Worm (Caenorhabditis elegans) whole organism, early embryonic: Measurements from ENCODE around the gene srbc-82.

Experiments used
- B0310.2 ChIP-seq: sonication (generic microtip); optimal IDR thresholded peaks from 2 replicates; lab custom pipeline; 2016; ENCODE audit warnings: mild to moderate bottlenecking, missing genetic modification characterization, missing compliant biosample characterization
- F13C5.2 ChIP-seq: sonication (generic microtip); optimal IDR thresholded peaks from 2 replicates; lab custom pipeline; 2017; ENCODE audit warnings: mild to moderate bottlenecking, missing genetic modification characterization, inconsistent platforms, missing compliant biosample characterization
- aly-1 ChIP-seq: sonication (generic microtip); optimal IDR thresholded peaks from 2 replicates; lab custom pipeline; 2016; ENCODE audit warnings: missing genetic modification characterization, missing compliant biosample characterization
- ama-1 ChIP-seq: fragments of 150-350 bp; optimal IDR thresholded peaks from 2 replicates; lab custom pipeline; 2014
- ceh-13 ChIP-seq: fragments of 200-800 bp; sonication (Bioruptor generic); optimal IDR thresholded peaks from 2 replicates; lab custom pipeline; 2018; ENCODE audit warnings: mild to moderate bottlenecking, missing genetic modification characterization, missing compliant biosample characterization
- ceh-36 ChIP-seq: sonication (generic microtip); optimal IDR thresholded peaks from 2 replicates; lab custom pipeline; 2016; ENCODE audit warnings: missing genetic modification characterization, inconsistent platforms, missing compliant biosample characterization
- ets-7 ChIP-seq: sonication (generic microtip); optimal IDR thresholded peaks from 2 replicates; lab custom pipeline; 2016; ENCODE audit warnings: missing genotype, missing genetic modification characterization, missing compliant biosample characterization
- flt-1 ChIP-seq: fragments of 200-800 bp; sonication (Bioruptor generic); IDR thresholded peaks from 2 replicates; pipeline ENCODE4 v1.3.6; 2022; ENCODE audit warnings: missing genetic modification characterization, missing compliant biosample characterization
- hmbx-1 ChIP-seq: sonication (generic microtip); optimal IDR thresholded peaks from 2 replicates; lab custom pipeline; 2016; ENCODE audit warnings: mild to moderate bottlenecking, missing genetic modification characterization, missing compliant biosample characterization
- hmg-4 ChIP-seq: fragments of 200-800 bp; sonication (Bioruptor generic); optimal IDR thresholded peaks from 2 replicates; lab custom pipeline; 2018; ENCODE audit warnings: mild to moderate bottlenecking, missing genetic modification characterization, missing compliant biosample characterization
- hnd-1 ChIP-seq: sonication (generic microtip); optimal IDR thresholded peaks from 2 replicates; lab custom pipeline; 2016; ENCODE audit warnings: missing genetic modification characterization, missing compliant biosample characterization
- pes-1 ChIP-seq: fragments of 200-800 bp; sonication (Bioruptor generic); IDR thresholded peaks from 2 replicates; pipeline ENCODE4 v1.3.6; 2022; ENCODE audit warnings: missing genetic modification reagents, missing genetic modification characterization, missing compliant biosample characterization
- scrt-1 ChIP-seq: fragments of 200-800 bp; sonication (Bioruptor generic); IDR thresholded peaks from 2 replicates; pipeline ENCODE4 v1.3.6; 2022; ENCODE audit warnings: missing genetic modification characterization, missing compliant biosample characterization
- sea-1 ChIP-seq: fragments of 200-800 bp; sonication (Bioruptor generic); conservative IDR thresholded peaks from 2 replicates; pipeline ENCODE4 v1.3.6; 2022; ENCODE audit warnings: missing genetic modification characterization, missing compliant biosample characterization
- tbx-11 ChIP-seq: fragments of 200-800 bp; sonication (Bioruptor generic); IDR thresholded peaks from 2 replicates; pipeline ENCODE4 v1.3.6; 2022; ENCODE audit warnings: missing genetic modification characterization, missing compliant biosample characterization
- tbx-37 ChIP-seq: fragments of 200-800 bp; sonication (Bioruptor generic); conservative IDR thresholded peaks from 2 replicates; pipeline ENCODE4 v1.3.6; 2022; ENCODE audit warnings: missing genetic modification reagents, missing genetic modification characterization, missing compliant biosample characterization
- tra-4 ChIP-seq: sonication (generic microtip); optimal IDR thresholded peaks from 2 replicates; lab custom pipeline; 2017; ENCODE audit warnings: missing genetic modification characterization, missing compliant biosample characterization

Gene srbc-82

ce11 chrV:16298669-16299068 lies 1.7 kb upstream of the srbc-82 start, which contains the start of gene srbc-84:
Gene srbc-84 (plus strand): TSS chrV:16298969.
- no peak for TF ChIP-seq tra-4 (tag; lab: Kevin White, UChicago)
- no peak for TF ChIP-seq tbx-37 (GFP tag; lab: Robert Waterston, UW)
- no peak for TF ChIP-seq pes-1
- no peak for TF ChIP-seq ceh-13
- TF ChIP-seq sea-1 (GFP tag; lab: Robert Waterston, UW), result no peak
- TF ChIP-seq hnd-1 (tag; lab: Kevin White, UChicago), result no peak
- no peak for TF ChIP-seq F13C5.2 (tag; lab: Kevin White, UChicago)

ce11 chrV:16299834-16300233 lies 542 bp upstream of the srbc-82 start:
- no peak for TF ChIP-seq aly-1 (tag; lab: Kevin White, UChicago)
- no peak for TF ChIP-seq ama-1 (lab: Kevin White, UChicago)

ce11 chrV:16302439-16302838 lies 2.1 kb downstream of the srbc-82 start, which contains the start of the genes C31A11.13 and oac-6:
Gene C31A11.13 (minus strand): TSS chrV:16302551.
Gene oac-6 (plus strand): TSS chrV:16302717.
- TF ChIP-seq tra-4 (tag; lab: Kevin White, UChicago), result no peak
- no peak for TF ChIP-seq ama-1 (lab: Kevin White, UChicago)
- no peak for TF ChIP-seq ceh-36
- no peak for TF ChIP-seq pes-1
- TF ChIP-seq tbx-11 (GFP tag; lab: Robert Waterston, UW), result no peak
- TF ChIP-seq hnd-1 (tag; lab: Kevin White, UChicago), result no peak
- no peak for TF ChIP-seq flt-1 (GFP tag; lab: Robert Waterston, UW)
- no peak for TF ChIP-seq hmbx-1 (tag; lab: Kevin White, UChicago)
- TF ChIP-seq ets-7 (tag; lab: Kevin White, UChicago), result no peak
- TF ChIP-seq tbx-37 (GFP tag; lab: Robert Waterston, UW), result no peak
- TF ChIP-seq scrt-1 (GFP tag; lab: Robert Waterston, UW), result no peak
- TF ChIP-seq sea-1 (GFP tag; lab: Robert Waterston, UW), result no peak
- no peak for TF ChIP-seq F13C5.2 (tag; lab: Kevin White, UChicago)
- no peak for TF ChIP-seq B0310.2 (tag; lab: Kevin White, UChicago)
- TF ChIP-seq aly-1 (tag; lab: Kevin White, UChicago), result no peak
- TF ChIP-seq hmg-4, result no peak
- no peak for TF ChIP-seq ceh-13

- TF ChIP-seq ceh-36 (no peak), hmg-4 (no peak), hnd-1 (tag; lab: Kevin White, UChicago) (no peak), tbx-11 (GFP tag; lab: Robert Waterston, UW) (no peak), ets-7 (tag; lab: Kevin White, UChicago) (no peak), F13C5.2 (tag; lab: Kevin White, UChicago) (no peak), scrt-1 (GFP tag; lab: Robert Waterston, UW) (no peak), ceh-13 (no peak), hmbx-1 (tag; lab: Kevin White, UChicago) (no peak), ama-1 (lab: Kevin White, UChicago) (no peak), tra-4 (tag; lab: Kevin White, UChicago) (no peak), sea-1 (GFP tag; lab: Robert Waterston, UW) (no peak), aly-1 (tag; lab: Kevin White, UChicago) (no peak), flt-1 (GFP tag; lab: Robert Waterston, UW) (no peak), B0310.2 (tag; lab: Kevin White, UChicago) (no peak)
Observed at ce11 chrV:16307253-16307652, 6.9 kb downstream of the srbc-82 start, which contains the start of gene srxa-7. Gene srxa-7 (plus strand): TSS chrV:16307553.

ce11 chrV:16308343-16308742 lies 8.0 kb downstream of the srbc-82 start:
- no peak for TF ChIP-seq ceh-13
- no peak for TF ChIP-seq tbx-11 (GFP tag; lab: Robert Waterston, UW)
- TF ChIP-seq hmbx-1 (tag; lab: Kevin White, UChicago), result no peak
- no peak for TF ChIP-seq scrt-1 (GFP tag; lab: Robert Waterston, UW)

- no peak for TF ChIP-seq aly-1 (tag; lab: Kevin White, UChicago)
- TF ChIP-seq sea-1 (GFP tag; lab: Robert Waterston, UW), result no peak
- no peak for TF ChIP-seq tbx-11 (GFP tag; lab: Robert Waterston, UW)
- TF ChIP-seq ets-7 (tag; lab: Kevin White, UChicago), result no peak
- no peak for TF ChIP-seq ama-1 (lab: Kevin White, UChicago)
- TF ChIP-seq ceh-13, result no peak
- TF ChIP-seq scrt-1 (GFP tag; lab: Robert Waterston, UW), result no peak
Observed at ce11 chrV:16309523-16309922, 9.1 kb downstream of the srbc-82 start, which contains the start of gene oac-7. Gene oac-7 (plus strand): TSS chrV:16309805.

ce11 chrV:16315004-16315403 lies 14.6 kb downstream of the srbc-82 start, which contains the start of gene str-214:
Gene str-214 (plus strand): TSS chrV:16315304.
- TF ChIP-seq hmbx-1 (tag; lab: Kevin White, UChicago), result no peak
- TF ChIP-seq ets-7 (tag; lab: Kevin White, UChicago), result no peak
- no peak for TF ChIP-seq hnd-1 (tag; lab: Kevin White, UChicago)
- TF ChIP-seq hmg-4, result no peak
- no peak for TF ChIP-seq tbx-11 (GFP tag; lab: Robert Waterston, UW)
- no peak for TF ChIP-seq tbx-37 (GFP tag; lab: Robert Waterston, UW)
- no peak for TF ChIP-seq B0310.2 (tag; lab: Kevin White, UChicago)

ce11 chrV:16317244-16317643 lies 16.9 kb downstream of the srbc-82 start, which contains the start of gene srh-180:
Gene srh-180 (plus strand): TSS chrV:16317544.
- TF ChIP-seq sea-1 (GFP tag; lab: Robert Waterston, UW), result no peak
- TF ChIP-seq ceh-36, result no peak
- TF ChIP-seq hmbx-1 (tag; lab: Kevin White, UChicago), result no peak
- TF ChIP-seq tbx-11 (GFP tag; lab: Robert Waterston, UW), result no peak
- TF ChIP-seq ceh-13, result no peak
- no peak for TF ChIP-seq B0310.2 (tag; lab: Kevin White, UChicago)
- no peak for TF ChIP-seq F13C5.2 (tag; lab: Kevin White, UChicago)
- no peak for TF ChIP-seq tbx-37 (GFP tag; lab: Robert Waterston, UW)
- no peak for TF ChIP-seq flt-1 (GFP tag; lab: Robert Waterston, UW)
- no peak for TF ChIP-seq ets-7 (tag; lab: Kevin White, UChicago)
- no peak for TF ChIP-seq scrt-1 (GFP tag; lab: Robert Waterston, UW)
- no peak for TF ChIP-seq hmg-4
- TF ChIP-seq hnd-1 (tag; lab: Kevin White, UChicago), result no peak
- TF ChIP-seq aly-1 (tag; lab: Kevin White, UChicago), result no peak
- no peak for TF ChIP-seq pes-1
- TF ChIP-seq ama-1 (lab: Kevin White, UChicago), result no peak
- no peak for TF ChIP-seq tra-4 (tag; lab: Kevin White, UChicago)
